Worm (Caenorhabditis elegans) whole organism, L4 larva: ENCODE results near the gene hlh-3.
A peak's percentile ranks its signal among the peaks of the same experiment; 100 is the strongest.

Source experiments
- D1046.2 ChIP-seq: fragments of 200-800 bp; sonication (Bioruptor generic); IDR thresholded peaks from 2 replicates; pipeline ENCODE4 v1.3.6; 2022; ENCODE audit warnings: missing genetic modification characterization, missing compliant biosample characterization
- F44E2.7 ChIP-seq: fragments of 200-800 bp; sonication (Bioruptor generic); IDR thresholded peaks from 2 replicates; pipeline ENCODE4 v2.1.2; 2022; ENCODE audit warnings: missing genetic modification characterization, missing compliant biosample characterization
- F49E8.2 ChIP-seq: sonication (generic microtip); optimal IDR thresholded peaks from 2 replicates; lab custom pipeline; 2016; ENCODE audit warnings: missing compliant biosample characterization, mild to moderate bottlenecking, missing genetic modification characterization, borderline replicate concordance
- Y5F2A.4 ChIP-seq: fragments of 200-800 bp; sonication (Bioruptor generic); optimal IDR thresholded peaks from 2 replicates; lab custom pipeline; 2018; ENCODE audit warnings: mild to moderate bottlenecking, missing genetic modification characterization, missing compliant biosample characterization
- ZK546.5 ChIP-seq, 2 experiments: sonication (generic microtip); optimal IDR thresholded peaks; 2 replicates each; lab custom pipeline; 2017; ENCODE audit warnings: missing biosample characterization in 2 of 2, missing genetic modification characterization in 2 of 2
- aha-1 ChIP-seq: fragments of 150-350 bp; peaks from one replicate; lab custom pipeline; 2014; ENCODE audit warnings: missing biosample characterization, missing genetic modification characterization
- ama-1 ChIP-seq: fragments of 150-350 bp; optimal IDR thresholded peaks from 2 replicates; lab custom pipeline; 2014; ENCODE audit warnings: inconsistent platforms, mixed read lengths
- attf-4 ChIP-seq: sonication (generic microtip); optimal IDR thresholded peaks from 3 replicates; lab custom pipeline; 2017; ENCODE audit warnings: missing biosample characterization, missing genetic modification characterization
- ceh-28 ChIP-seq: fragments of 150-350 bp; optimal IDR thresholded peaks from 2 replicates; lab custom pipeline; 2014; ENCODE audit warnings: missing biosample characterization, missing genetic modification reagents, missing genetic modification characterization
- ceh-62 ChIP-seq: sonication (generic microtip); optimal IDR thresholded peaks from 2 replicates; lab custom pipeline; 2017; ENCODE audit warnings: missing biosample characterization, missing genetic modification characterization
- ceh-82 ChIP-seq: sonication (generic microtip); optimal IDR thresholded peaks from 2 replicates; lab custom pipeline; 2017; ENCODE audit warnings: missing biosample characterization, missing genetic modification characterization
- daf-12 ChIP-seq: fragments of 150-350 bp; optimal IDR thresholded peaks from 2 replicates; lab custom pipeline; 2014; ENCODE audit warnings: missing biosample characterization, missing genetic modification reagents, missing genetic modification characterization
- daf-16 ChIP-seq, 3 experiments: sonication (generic microtip); optimal IDR thresholded peaks; 2 replicates each; lab custom pipeline; 2016 to 2017; ENCODE audit warnings: missing genetic modification characterization in 3 of 3, missing genetic modification reagents in 3 of 3, mild to moderate bottlenecking in 2 of 3, missing compliant biosample characterization in 2 of 3, missing biosample characterization in 1 of 3, moderate library complexity in 1 of 3
- daf-8 ChIP-seq: fragments of 200-800 bp; sonication (Bioruptor generic); IDR thresholded peaks from 2 replicates; pipeline ENCODE4 v1.3.6; 2022; ENCODE audit warnings: missing genetic modification characterization, missing compliant biosample characterization
- dmd-6 ChIP-seq: fragments of 200-800 bp; sonication (Bioruptor generic); IDR thresholded peaks from 2 replicates; pipeline ENCODE4 v1.3.6; 2022; ENCODE audit warnings: missing genetic modification reagents, missing genetic modification characterization, missing compliant biosample characterization
- dmd-8 ChIP-seq: fragments of 200-800 bp; sonication (Bioruptor generic); IDR thresholded peaks from 2 replicates; pipeline ENCODE4 v1.3.6; 2022; ENCODE audit warnings: missing genetic modification characterization, missing compliant biosample characterization
- dmd-9 ChIP-seq: fragments of 200-800 bp; sonication (Bioruptor generic); IDR thresholded peaks from 2 replicates; pipeline ENCODE4 v1.3.6; 2022; ENCODE audit warnings: missing genetic modification reagents, missing genetic modification characterization, missing compliant biosample characterization
- dpl-1 ChIP-seq: fragments of 150-350 bp; optimal IDR thresholded peaks from 2 replicates; lab custom pipeline; 2014; ENCODE audit warnings: missing biosample characterization, missing genetic modification reagents, missing genetic modification characterization
- dve-1 ChIP-seq: sonication (generic microtip); optimal IDR thresholded peaks from 2 replicates; lab custom pipeline; 2017; ENCODE audit warnings: antibody characterized with exemption, mild to moderate bottlenecking, missing genetic modification characterization, missing compliant biosample characterization; ENCODE audit not compliant: insufficient read depth
- fkh-10 ChIP-seq: fragments of 150-350 bp; optimal IDR thresholded peaks from 2 replicates; lab custom pipeline; 2014; ENCODE audit warnings: missing biosample characterization, missing genetic modification reagents, missing genetic modification characterization
- hlh-30 ChIP-seq: sonication (generic microtip); optimal IDR thresholded peaks from 2 replicates; lab custom pipeline; 2017; ENCODE audit warnings: antibody characterized with exemption, mild to moderate bottlenecking, missing genetic modification characterization, missing compliant biosample characterization; ENCODE audit not compliant: insufficient read depth
- hmg-1.1 ChIP-seq: fragments of 200-800 bp; sonication (Bioruptor generic); IDR thresholded peaks from 2 replicates; pipeline ENCODE4 v1.3.6; 2022; ENCODE audit warnings: missing genetic modification reagents, missing genetic modification characterization, missing compliant biosample characterization
- jun-1 ChIP-seq: fragments of 150-350 bp; optimal IDR thresholded peaks from 2 replicates; lab custom pipeline; 2014; ENCODE audit warnings: missing biosample characterization, missing genetic modification reagents, missing genetic modification characterization
- lim-7 ChIP-seq: fragments of 200-800 bp; sonication (Bioruptor generic); IDR thresholded peaks from 2 replicates; pipeline ENCODE4 v1.3.6; 2022; ENCODE audit warnings: missing genetic modification characterization, missing compliant biosample characterization
- lin-15B ChIP-seq: fragments of 150-350 bp; sonication (generic microtip); optimal IDR thresholded peaks from 3 replicates; lab custom pipeline; 2014; ENCODE audit warnings: missing biosample characterization, missing genetic modification characterization
- lin-38 ChIP-seq: fragments of 200-800 bp; sonication (Bioruptor generic); IDR thresholded peaks from 2 replicates; pipeline ENCODE4 v1.3.6; 2022; ENCODE audit warnings: missing genetic modification reagents, missing genetic modification characterization, missing compliant biosample characterization
- lin-39 ChIP-seq: fragments of 150-350 bp; optimal IDR thresholded peaks from 2 replicates; lab custom pipeline; 2014; ENCODE audit warnings: missing biosample characterization, missing genetic modification reagents, missing genetic modification characterization
- madf-5 ChIP-seq, 2 experiments: fragments of 200-800 bp; sonication (Bioruptor generic); IDR thresholded peaks; 2 replicates each; pipeline ENCODE4 v1.3.6; 2022; ENCODE audit warnings: missing compliant biosample characterization in 2 of 2, missing genetic modification characterization in 2 of 2
- mdt-29 ChIP-seq: fragments of 200-800 bp; sonication (Bioruptor generic); IDR thresholded peaks from 2 replicates; pipeline ENCODE4 v1.3.6; 2022; ENCODE audit warnings: missing genetic modification reagents, missing genetic modification characterization, missing compliant biosample characterization
- mep-1 ChIP-seq: fragments of 150-350 bp; sonication (generic microtip); optimal IDR thresholded peaks from 3 replicates; lab custom pipeline; 2014; ENCODE audit warnings: missing biosample characterization, missing genetic modification characterization
- mes-2 ChIP-seq: sonication (generic microtip); optimal IDR thresholded peaks from 2 replicates; lab custom pipeline; 2016; ENCODE audit warnings: missing genotype, mild to moderate bottlenecking, missing genetic modification characterization, missing compliant biosample characterization; ENCODE audit not compliant: poor library complexity, severe bottlenecking
- mxl-3 ChIP-seq: fragments of 200-800 bp; sonication (Bioruptor generic); optimal IDR thresholded peaks from 2 replicates; lab custom pipeline; 2018; ENCODE audit warnings: mild to moderate bottlenecking, missing genetic modification characterization, missing compliant biosample characterization
- nhr-10 ChIP-seq: fragments of 150-350 bp; optimal IDR thresholded peaks from 2 replicates; lab custom pipeline; 2014; ENCODE audit warnings: missing biosample characterization, missing genetic modification characterization
- nhr-102 ChIP-seq: sonication (generic microtip); optimal IDR thresholded peaks from 2 replicates; lab custom pipeline; 2016; ENCODE audit warnings: mild to moderate bottlenecking, missing genetic modification characterization, moderate library complexity, missing compliant biosample characterization
- nhr-11 ChIP-seq: fragments of 150-350 bp; optimal IDR thresholded peaks from 2 replicates; lab custom pipeline; 2014; ENCODE audit warnings: missing biosample characterization, missing genetic modification characterization
- nhr-237 ChIP-seq: sonication (generic microtip); optimal IDR thresholded peaks from 2 replicates; lab custom pipeline; 2017; ENCODE audit warnings: missing biosample characterization, missing genetic modification characterization
- nhr-28 ChIP-seq: fragments of 150-350 bp; optimal IDR thresholded peaks from 2 replicates; lab custom pipeline; 2014; ENCODE audit warnings: missing biosample characterization, missing genetic modification characterization
- nhr-41 ChIP-seq: fragments of 200-800 bp; sonication (Bioruptor generic); IDR thresholded peaks from 2 replicates; pipeline ENCODE4 v1.3.6; 2022; ENCODE audit warnings: missing genetic modification reagents, missing genetic modification characterization, missing compliant biosample characterization
- nhr-42 ChIP-seq: fragments of 200-800 bp; sonication (Bioruptor generic); IDR thresholded peaks from 2 replicates; pipeline ENCODE4 v1.3.6; 2022; ENCODE audit warnings: missing genetic modification characterization, missing compliant biosample characterization
- pha-4 ChIP-seq, 2 experiments: fragments of 150-350 bp in 1 of 2; fragments of 200-800 bp in 1 of 2; sonication (Bioruptor generic) in 1 of 2; IDR thresholded peaks in 1 of 2; optimal IDR thresholded peaks in 1 of 2; 2 replicates each; pipeline versions ENCODE4 v1.3.6 to Lab custom; 2014 to 2022; ENCODE audit warnings: missing genetic modification characterization in 2 of 2, missing genetic modification reagents in 2 of 2, missing biosample characterization in 1 of 2, missing compliant biosample characterization in 1 of 2
- pqm-1 ChIP-seq: sonication (generic microtip); optimal IDR thresholded peaks from 2 replicates; lab custom pipeline; 2017; ENCODE audit warnings: missing biosample characterization, missing genetic modification characterization
- snpc-4 ChIP-seq: fragments of 150-350 bp; optimal IDR thresholded peaks from 2 replicates; lab custom pipeline; 2014; ENCODE audit warnings: missing biosample characterization, missing genetic modification characterization
- tra-1 ChIP-seq: fragments of 200-800 bp; sonication (Bioruptor generic); IDR thresholded peaks from 2 replicates; pipeline ENCODE4 v1.3.6; 2022; ENCODE audit warnings: missing genetic modification reagents, missing genetic modification characterization, missing compliant biosample characterization
- unc-62 ChIP-seq, 3 experiments: fragments of 150-350 bp in 1 of 3; sonication (generic microtip); optimal IDR thresholded peaks in 2 of 3; peaks in 1 of 3; 1 replicate in 1 of 3; 2 replicates in 2 of 3; lab custom pipeline; 2014 to 2017; ENCODE audit warnings: missing biosample characterization in 3 of 3, missing genetic modification characterization in 3 of 3, missing genetic modification reagents in 3 of 3, missing genotype in 1 of 3
- zag-1 ChIP-seq: fragments of 150-350 bp; optimal IDR thresholded peaks from 2 replicates; lab custom pipeline; 2014; ENCODE audit warnings: missing biosample characterization, missing genetic modification characterization
- zip-2 ChIP-seq: fragments of 150-350 bp; optimal IDR thresholded peaks from 2 replicates; lab custom pipeline; 2014; ENCODE audit warnings: missing biosample characterization, missing genetic modification characterization
- ztf-11 ChIP-seq: fragments of 150-350 bp; optimal IDR thresholded peaks from 2 replicates; lab custom pipeline; 2014; ENCODE audit warnings: missing biosample characterization, missing genetic modification characterization

The hlh-3 gene

ce11 chrII:9120813-9121554, 34.6 kb downstream of the hlh-3 start:
- TF ChIP-seq zag-1 (no peak), nhr-11 (no peak), dmd-6 (GFP tag; lab: Robert Waterston, UW) (no peak), unc-62 (GFP tag; optimal IDR thresholded peaks at IDR 0.05 in 1 of 2; lab: Kevin White, UChicago) (peak in 1 of 2 experiments; percentile 68), unc-62 (tag; optimal IDR thresholded peaks at IDR 0.05; lab: Kevin White, UChicago) (no peak), ztf-11 (tag; lab: Kevin White, UChicago) (no peak), pha-4 (GFP tag; IDR thresholded peaks at IDR 0.05; lab: Robert Waterston, UW) (no peak), pha-4 (tag; optimal IDR thresholded peaks at IDR 0.05; lab: Kevin White, UChicago) (no peak), fkh-10 (GFP tag; lab: Kevin White, UChicago) (no peak), lin-39 (no peak), F49E8.2 (tag; lab: Kevin White, UChicago) (no peak), ZK546.5 (tag; optimal IDR thresholded peaks at IDR 0.05; lab: Kevin White, UChicago) (no peak), dmd-9 (GFP tag; lab: Robert Waterston, UW) (no peak), lin-38 (no peak), nhr-102 (no peak), aha-1 (tag; lab: Kevin White, UChicago) (peak; percentile 51), F44E2.7 (GFP tag; lab: Robert Waterston, UW) (no peak), mxl-3 (no peak), nhr-42 (no peak), snpc-4 (tag; lab: Kevin White, UChicago) (no peak), nhr-237 (tag; lab: Kevin White, UChicago) (no peak), dve-1 (tag; lab: Kevin White, UChicago) (no peak), attf-4 (no peak), daf-8 (GFP tag; lab: Robert Waterston, UW) (no peak), dmd-8 (no peak), D1046.2 (no peak), dpl-1 (GFP tag; lab: Kevin White, UChicago) (no peak), hlh-30 (tag; lab: Kevin White, UChicago) (peak; percentile 15), ceh-82 (tag; lab: Kevin White, UChicago) (no peak)

- TF ChIP-seq tra-1 (no peak), mes-2 (peak; percentile 6)
Measured at ce11 chrII:9124353-9124752, 37.9 kb downstream of the hlh-3 start.

- TF ChIP-seq aha-1 (tag; lab: Kevin White, UChicago) (peak; percentile 72), pqm-1 (peak; percentile 44), nhr-41 (GFP tag; lab: Robert Waterston, UW) (no peak), lim-7 (GFP tag; lab: Robert Waterston, UW) (no peak), Y5F2A.4 (GFP tag; lab: Kevin White, UChicago) (no peak), nhr-10 (tag; lab: Kevin White, UChicago) (no peak), zip-2 (tag; lab: Kevin White, UChicago) (no peak), hmg-1.1 (GFP tag; lab: Robert Waterston, UW) (no peak), mxl-3 (no peak), hlh-30 (tag; lab: Kevin White, UChicago) (peak; percentile 6), daf-12 (tag; lab: Kevin White, UChicago) (no peak), ceh-82 (tag; lab: Kevin White, UChicago) (no peak), madf-5 (GFP tag; IDR thresholded peaks at IDR 0.05; lab: Robert Waterston, UW) (no peak), dmd-8 (no peak), jun-1 (no peak), ama-1 (lab: Kevin White, UChicago) (no peak), nhr-28 (tag; lab: Kevin White, UChicago) (peak; percentile 29), mdt-29 (no peak), daf-16 (GFP tag; optimal IDR thresholded peaks at IDR 0.05; lab: Kevin White, UChicago) (no peak), daf-16 (tag; optimal IDR thresholded peaks at IDR 0.05; lab: Kevin White, UChicago) (peak; percentile 32), unc-62 (GFP tag; optimal IDR thresholded peaks at IDR 0.05 in 1 of 2; lab: Kevin White, UChicago) (no peak), unc-62 (tag; optimal IDR thresholded peaks at IDR 0.05; lab: Kevin White, UChicago) (no peak), lin-38 (no peak), F44E2.7 (GFP tag; lab: Robert Waterston, UW) (no peak), ceh-62 (tag; lab: Kevin White, UChicago) (no peak), mep-1 (tag; lab: Kevin White, UChicago) (no peak), ceh-28 (tag; lab: Kevin White, UChicago) (no peak), nhr-237 (tag; lab: Kevin White, UChicago) (no peak), lin-15B (no peak)
Measured at ce11 chrII:9125007-9125406, 38.6 kb downstream of the hlh-3 start.
